Worm (Caenorhabditis elegans) whole organism, L1 larva: ENCODE results near the gene Y55F3AM.9.

Experiments
- C16A3.4 ChIP-seq: fragments of 150-350 bp; optimal IDR thresholded peaks from 2 replicates; lab custom pipeline; 2014; ENCODE audit warnings: missing biosample characterization, missing genetic modification characterization
- ama-1 ChIP-seq: fragments of 150-350 bp; optimal IDR thresholded peaks from 2 replicates; lab custom pipeline; 2014
- ceh-82 ChIP-seq, 3 experiments: fragments of 150-350 bp in 1 of 3; sonication (generic microtip) in 2 of 3; optimal IDR thresholded peaks; 2 replicates each; lab custom pipeline; 2014 to 2017; ENCODE audit warnings: missing biosample characterization in 3 of 3, missing genetic modification characterization in 3 of 3
- efl-1 ChIP-seq, 4 experiments: fragments of 150-350 bp; optimal IDR thresholded peaks in 3 of 4; peaks in 1 of 4; 1 replicate in 1 of 4; 2 replicates in 3 of 4; lab custom pipeline; 2014; ENCODE audit warnings: missing biosample characterization in 2 of 4, missing genetic modification characterization in 2 of 4, missing genetic modification reagents in 2 of 4
- ets-5 ChIP-seq: fragments of 200-800 bp; sonication (Bioruptor generic); IDR thresholded peaks from 2 replicates; pipeline ENCODE4 v1.3.6; 2022; ENCODE audit warnings: missing genetic modification characterization, missing compliant biosample characterization
- lsy-2 ChIP-seq, 2 experiments: fragments of 150-350 bp; optimal IDR thresholded peaks; 2 replicates each; lab custom pipeline; 2014; ENCODE audit warnings: missing biosample characterization in 2 of 2, missing genetic modification characterization in 2 of 2
- nhr-11 ChIP-seq: fragments of 150-350 bp; optimal IDR thresholded peaks from 2 replicates; lab custom pipeline; 2014; ENCODE audit warnings: missing biosample characterization, missing genetic modification characterization
- nhr-77 ChIP-seq: fragments of 150-350 bp; optimal IDR thresholded peaks from 2 replicates; lab custom pipeline; 2014; ENCODE audit warnings: missing biosample characterization, missing genetic modification characterization
- skn-1 ChIP-seq: fragments of 150-350 bp; optimal IDR thresholded peaks from 2 replicates; lab custom pipeline; 2014; ENCODE audit warnings: missing biosample characterization, missing genetic modification characterization
- unc-86 ChIP-seq: sonication (generic microtip); optimal IDR thresholded peaks from 2 replicates; lab custom pipeline; 2016; ENCODE audit warnings: missing genetic modification characterization, missing compliant biosample characterization

DNA sequence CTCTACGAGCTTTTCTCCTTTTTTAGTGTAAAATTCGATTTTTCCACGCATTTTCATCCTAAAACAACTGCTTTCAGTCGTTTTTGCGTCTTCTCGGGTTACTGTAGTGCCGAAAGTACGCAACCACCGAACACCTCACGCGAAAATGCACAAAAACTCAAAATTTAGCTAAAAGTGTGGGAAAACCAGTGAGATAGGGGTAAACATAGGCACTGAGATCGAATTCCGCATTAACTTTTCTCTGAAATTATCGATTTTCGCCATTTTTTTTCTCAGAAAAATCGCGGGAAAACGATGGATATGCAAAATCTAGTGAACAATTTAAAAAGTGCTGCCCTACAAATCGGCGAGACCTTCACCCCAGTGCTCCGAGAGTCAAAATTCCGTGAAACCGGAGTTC, 678 bp upstream of the Y55F3AM.9 start, which contains the start of gene atg-3:
- TF ChIP-seq lsy-2 (tag; optimal IDR thresholded peaks at IDR 0.05; lab: Kevin White, UChicago) (no peak), nhr-11 (tag; lab: Kevin White, UChicago) (no peak), ceh-82 (tag; optimal IDR thresholded peaks at IDR 0.05; lab: Kevin White, UChicago) (no peak), unc-86 (no peak), ama-1 (lab: Kevin White, UChicago) (no peak), efl-1 (optimal IDR thresholded peaks at IDR 0.05; lab: Kevin White, UChicago) (no peak), efl-1 (GFP tag; optimal IDR thresholded peaks at IDR 0.05 in 1 of 2; lab: Kevin White, UChicago) (no peak), C16A3.4 (tag; lab: Kevin White, UChicago) (no peak), ets-5 (GFP tag; lab: Robert Waterston, UW) (no peak), nhr-77 (tag; lab: Kevin White, UChicago) (no peak), skn-1 (tag; lab: Kevin White, UChicago) (no peak)
